Worm (Caenorhabditis elegans) whole organism, L4 larva: ENCODE measurements around the gene ddx-15.

Experiments
- nhr-48 ChIP-seq: sonication (generic microtip); optimal IDR thresholded peaks from 2 replicates; lab custom pipeline; 2016; ENCODE audit warnings: mild to moderate bottlenecking, missing genetic modification characterization, missing compliant biosample characterization
- ztf-11 ChIP-seq: fragments of 150-350 bp; optimal IDR thresholded peaks from 2 replicates; lab custom pipeline; 2014; ENCODE audit warnings: missing biosample characterization, missing genetic modification characterization

- TF ChIP-seq nhr-48 (no peak), ztf-11 (no peak)
Observed at ce11 chrIII:5550193-5550592, 41.3 kb downstream of the ddx-15 start.
